Worm (Caenorhabditis elegans) whole organism, L1 larva: Measurements from ENCODE around the gene K08H10.10.

Experiments
- C16A3.4 ChIP-seq: fragments of 150-350 bp; optimal IDR thresholded peaks from 2 replicates; lab custom pipeline; 2014; ENCODE audit warnings: missing biosample characterization, missing genetic modification characterization
- F16B12.6 ChIP-seq: fragments of 150-350 bp; optimal IDR thresholded peaks from 2 replicates; lab custom pipeline; 2014; ENCODE audit warnings: missing biosample characterization, missing genetic modification characterization
- aly-2 ChIP-seq: fragments of 150-350 bp; optimal IDR thresholded peaks from 2 replicates; lab custom pipeline; 2014; ENCODE audit warnings: missing biosample characterization, missing genetic modification characterization
- ceh-8 ChIP-seq: fragments of 200-800 bp; sonication (Bioruptor generic); optimal IDR thresholded peaks from 2 replicates; lab custom pipeline; 2018; ENCODE audit warnings: mild to moderate bottlenecking, missing genetic modification characterization, moderate library complexity, missing compliant biosample characterization
- ceh-82 ChIP-seq, 3 experiments: fragments of 150-350 bp in 1 of 3; sonication (generic microtip) in 2 of 3; optimal IDR thresholded peaks; 2 replicates each; lab custom pipeline; 2014 to 2017; ENCODE audit warnings: missing biosample characterization in 3 of 3, missing genetic modification characterization in 3 of 3
- ceh-88 ChIP-seq: fragments of 200-800 bp; sonication (Bioruptor generic); IDR thresholded peaks from 2 replicates; pipeline ENCODE4 v1.3.6; 2022; ENCODE audit warnings: missing genetic modification characterization, missing compliant biosample characterization
- ceh-90 ChIP-seq: sonication (generic microtip); optimal IDR thresholded peaks from 2 replicates; lab custom pipeline; 2016; ENCODE audit warnings: missing genetic modification characterization, missing compliant biosample characterization
- dpl-1 ChIP-seq, 3 experiments: fragments of 150-350 bp in 2 of 3; sonication (generic microtip) in 1 of 3; optimal IDR thresholded peaks; 2 replicates each; lab custom pipeline; 2014 to 2017; ENCODE audit warnings: missing biosample characterization in 3 of 3, missing genetic modification characterization in 3 of 3, missing genetic modification reagents in 3 of 3
- dsc-1 ChIP-seq: sonication (generic microtip); optimal IDR thresholded peaks from 2 replicates; lab custom pipeline; 2016; ENCODE audit warnings: mild to moderate bottlenecking, missing genetic modification characterization, missing compliant biosample characterization
- elt-2 ChIP-seq: sonication (generic microtip); optimal IDR thresholded peaks from 2 replicates; lab custom pipeline; 2016; ENCODE audit warnings: missing genetic modification characterization, mild to moderate bottlenecking, inconsistent platforms, missing compliant biosample characterization, missing genetic modification reagents
- ets-5 ChIP-seq: fragments of 200-800 bp; sonication (Bioruptor generic); IDR thresholded peaks from 2 replicates; pipeline ENCODE4 v1.3.6; 2022; ENCODE audit warnings: missing genetic modification characterization, missing compliant biosample characterization
- fkh-10 ChIP-seq: sonication (generic microtip); optimal IDR thresholded peaks from 2 replicates; lab custom pipeline; 2017; ENCODE audit warnings: missing biosample characterization, missing genetic modification reagents, missing genetic modification characterization
- fkh-8 ChIP-seq: sonication (generic microtip); optimal IDR thresholded peaks from 2 replicates; lab custom pipeline; 2016; ENCODE audit warnings: mild to moderate bottlenecking, missing genetic modification characterization, missing compliant biosample characterization
- grh-1 ChIP-seq: fragments of 200-800 bp; sonication (Bioruptor generic); IDR thresholded peaks from 2 replicates; pipeline ENCODE4 v1.3.6; 2022; ENCODE audit warnings: missing genetic modification reagents, missing genetic modification characterization, missing compliant biosample characterization
- isw-1 ChIP-seq: fragments of 200-800 bp; sonication (Bioruptor generic); IDR thresholded peaks from 2 replicates; pipeline ENCODE4 v1.3.6; 2022; ENCODE audit warnings: missing genetic modification characterization, missing compliant biosample characterization
- lin-13 ChIP-seq: fragments of 150-350 bp; optimal IDR thresholded peaks from 2 replicates; lab custom pipeline; 2014; ENCODE audit warnings: missing biosample characterization, missing genetic modification reagents, missing genetic modification characterization
- lin-14 ChIP-seq: fragments of 200-800 bp; sonication (Bioruptor generic); optimal IDR thresholded peaks from 2 replicates; lab custom pipeline; 2018; ENCODE audit warnings: mild to moderate bottlenecking, missing genetic modification characterization, moderate library complexity, missing compliant biosample characterization
- lir-3 ChIP-seq: sonication (generic microtip); optimal IDR thresholded peaks from 2 replicates; lab custom pipeline; 2016; ENCODE audit warnings: mild to moderate bottlenecking, missing genetic modification characterization, moderate library complexity, missing compliant biosample characterization; ENCODE audit not compliant: poor library complexity
- lsy-2 ChIP-seq, 2 experiments: fragments of 150-350 bp; optimal IDR thresholded peaks; 2 replicates each; lab custom pipeline; 2014; ENCODE audit warnings: missing biosample characterization in 2 of 2, missing genetic modification characterization in 2 of 2
- mab-9 ChIP-seq: fragments of 200-800 bp; sonication (Bioruptor generic); IDR thresholded peaks from 2 replicates; pipeline ENCODE4 v1.3.6; 2022; ENCODE audit warnings: missing genetic modification reagents, missing genetic modification characterization, missing compliant biosample characterization
- mef-2 ChIP-seq: fragments of 150-350 bp; optimal IDR thresholded peaks from 2 replicates; lab custom pipeline; 2014; ENCODE audit warnings: missing biosample characterization, missing genetic modification characterization
- mep-1 ChIP-seq: fragments of 150-350 bp; optimal IDR thresholded peaks from 2 replicates; lab custom pipeline; 2014; ENCODE audit warnings: missing biosample characterization, missing genetic modification characterization
- nhr-19 ChIP-seq: fragments of 200-800 bp; sonication (Bioruptor generic); conservative IDR thresholded peaks from 2 replicates; pipeline ENCODE4 v1.3.6; 2022; ENCODE audit warnings: missing genetic modification characterization, missing compliant biosample characterization
- nhr-237 ChIP-seq: fragments of 150-350 bp; optimal IDR thresholded peaks from 2 replicates; lab custom pipeline; 2014; ENCODE audit warnings: missing biosample characterization, missing genetic modification characterization
- nhr-28 ChIP-seq: fragments of 150-350 bp; optimal IDR thresholded peaks from 2 replicates; lab custom pipeline; 2014; ENCODE audit warnings: missing biosample characterization, missing genetic modification characterization
- nhr-47 ChIP-seq: sonication (generic microtip); optimal IDR thresholded peaks from 2 replicates; lab custom pipeline; 2016; ENCODE audit warnings: mild to moderate bottlenecking, missing genetic modification characterization, moderate library complexity, missing compliant biosample characterization
- nhr-71 ChIP-seq: sonication (generic microtip); optimal IDR thresholded peaks from 2 replicates; lab custom pipeline; 2016; ENCODE audit warnings: mild to moderate bottlenecking, missing genetic modification characterization, moderate library complexity, missing compliant biosample characterization
- nhr-77 ChIP-seq: fragments of 150-350 bp; optimal IDR thresholded peaks from 2 replicates; lab custom pipeline; 2014; ENCODE audit warnings: missing biosample characterization, missing genetic modification characterization
- nhr-90 ChIP-seq: sonication (generic microtip); optimal IDR thresholded peaks from 2 replicates; lab custom pipeline; 2016; ENCODE audit warnings: mild to moderate bottlenecking, missing genetic modification characterization, missing compliant biosample characterization; ENCODE audit not compliant: poor library complexity
- pag-3 ChIP-seq: sonication (generic microtip); optimal IDR thresholded peaks from 2 replicates; lab custom pipeline; 2017; ENCODE audit warnings: missing genetic modification characterization, mild to moderate bottlenecking, missing compliant biosample characterization, antibody characterized with exemption, borderline replicate concordance; ENCODE audit not compliant: insufficient read depth
- pqm-1 ChIP-seq: sonication (generic microtip); optimal IDR thresholded peaks from 3 replicates; lab custom pipeline; 2017; ENCODE audit warnings: missing biosample characterization, missing genetic modification characterization
- rnt-1 ChIP-seq: sonication (generic microtip); optimal IDR thresholded peaks from 2 replicates; lab custom pipeline; 2016; ENCODE audit warnings: mild to moderate bottlenecking, missing genetic modification characterization, moderate library complexity, missing compliant biosample characterization
- skn-1 ChIP-seq: fragments of 150-350 bp; optimal IDR thresholded peaks from 2 replicates; lab custom pipeline; 2014; ENCODE audit warnings: missing biosample characterization, missing genetic modification characterization
- snu-23 ChIP-seq: sonication (generic microtip); optimal IDR thresholded peaks from 2 replicates; lab custom pipeline; 2016; ENCODE audit warnings: missing genetic modification characterization, missing compliant biosample characterization
- sptf-1 ChIP-seq: fragments of 150-350 bp; optimal IDR thresholded peaks from 2 replicates; lab custom pipeline; 2014; ENCODE audit warnings: missing biosample characterization, missing genetic modification characterization
- swsn-7 ChIP-seq: sonication (generic microtip); optimal IDR thresholded peaks from 2 replicates; lab custom pipeline; 2016; ENCODE audit warnings: missing genetic modification characterization, missing compliant biosample characterization
- tbx-2 ChIP-seq: sonication (generic microtip); optimal IDR thresholded peaks from 2 replicates; lab custom pipeline; 2016; ENCODE audit warnings: missing genetic modification characterization, missing compliant biosample characterization
- tlp-1 ChIP-seq: fragments of 150-350 bp; optimal IDR thresholded peaks from 2 replicates; lab custom pipeline; 2014; ENCODE audit warnings: missing biosample characterization, missing genetic modification characterization
- unc-86 ChIP-seq: sonication (generic microtip); optimal IDR thresholded peaks from 2 replicates; lab custom pipeline; 2016; ENCODE audit warnings: missing genetic modification characterization, missing compliant biosample characterization
- xbp-1 ChIP-seq: sonication (generic microtip); optimal IDR thresholded peaks from 2 replicates; lab custom pipeline; 2016; ENCODE audit warnings: missing genetic modification characterization, missing compliant biosample characterization
- zag-1 ChIP-seq: fragments of 150-350 bp; optimal IDR thresholded peaks from 2 replicates; lab custom pipeline; 2014; ENCODE audit warnings: missing biosample characterization, missing genetic modification characterization
- ztf-11 ChIP-seq, 2 experiments: sonication (generic microtip); optimal IDR thresholded peaks; 2 replicates each; lab custom pipeline; 2016 to 2017; ENCODE audit warnings: missing genetic modification characterization in 2 of 2, missing biosample characterization in 1 of 2, missing compliant biosample characterization in 1 of 2
- ztf-4 ChIP-seq: fragments of 150-350 bp; optimal IDR thresholded peaks from 2 replicates; lab custom pipeline; 2014; ENCODE audit warnings: missing biosample characterization, missing genetic modification characterization

Gene K08H10.10

DNA sequence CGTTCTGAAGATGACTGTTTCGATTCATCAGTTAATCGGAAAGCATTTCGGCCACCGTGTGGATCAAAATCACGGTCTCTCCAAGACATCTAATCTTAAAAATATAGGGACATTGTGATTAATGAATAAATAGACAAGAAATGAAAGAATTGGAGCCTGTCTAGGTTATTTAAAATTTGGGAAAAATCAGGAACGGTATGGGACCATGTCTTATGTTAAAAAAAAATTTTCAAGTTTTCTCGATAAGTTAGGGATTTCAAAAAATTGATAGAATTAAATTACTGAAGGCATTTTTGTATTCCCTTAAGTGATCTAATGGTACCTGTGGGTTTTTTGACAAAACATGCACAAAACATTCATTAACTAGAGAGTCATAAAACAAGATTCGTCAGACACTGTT lies 24.7 kb upstream of the K08H10.10 start, which contains the start of gene unc-41:
Gene unc-41, minus strand, starts transcription at position 101 of the 400 bp plus-strand sequence.
- TF ChIP-seq mef-2 (tag; lab: Kevin White, UChicago) (no peak), pqm-1 (tag; lab: Kevin White, UChicago) (no peak), ets-5 (GFP tag; lab: Robert Waterston, UW) (no peak), ceh-90 (tag; lab: Kevin White, UChicago) (no peak), aly-2 (tag; lab: Kevin White, UChicago) (no peak), skn-1 (no peak), snu-23 (GFP tag; lab: Kevin White, UChicago) (no peak), nhr-237 (no peak), isw-1 (GFP tag; lab: Robert Waterston, UW) (no peak)

- no peak for TF ChIP-seq nhr-28 (tag; lab: Kevin White, UChicago)
- TF ChIP-seq zag-1 (tag; lab: Kevin White, UChicago): no peak
- no peak for TF ChIP-seq ztf-4
- peak; percentile 18 for TF ChIP-seq lin-14 (GFP tag; lab: Kevin White, UChicago)
- TF ChIP-seq, all 84 proteins: peak for 1
These were observed 23.6 kb upstream of the K08H10.10 start for ce11 chrV:9977211-9977610.

ce11 chrV:9978425-9978824 lies 22.4 kb upstream of the K08H10.10 start:
- TF ChIP-seq nhr-47 (tag; lab: Kevin White, UChicago): peak; percentile 12
- TF ChIP-seq fkh-10 (GFP tag; lab: Kevin White, UChicago): peak; percentile 32
- TF ChIP-seq nhr-71: peak; percentile 19
- TF ChIP-seq sptf-1 (tag; lab: Kevin White, UChicago): no peak
- no peak for TF ChIP-seq pag-3 (tag; lab: Kevin White, UChicago)
- peak in 1 of 2 experiments; percentile 9 for TF ChIP-seq lsy-2 (tag; optimal IDR thresholded peaks at IDR 0.05; lab: Kevin White, UChicago)
- peak; percentile 50 for TF ChIP-seq fkh-8 (tag; lab: Kevin White, UChicago)
- TF ChIP-seq tlp-1 (tag; lab: Kevin White, UChicago): no peak
- TF ChIP-seq mep-1: peak; percentile 26
- peak; percentile 33 for TF ChIP-seq unc-86 (tag; lab: Kevin White, UChicago)
- TF ChIP-seq lin-14 (GFP tag; lab: Kevin White, UChicago): peak; percentile 83
- TF ChIP-seq ceh-82 (tag; optimal IDR thresholded peaks at IDR 0.05; lab: Kevin White, UChicago): peak in 1 of 3 experiments; percentile 51
- TF ChIP-seq snu-23 (GFP tag; lab: Kevin White, UChicago): peak; percentile 11
- peak; percentile 19 for TF ChIP-seq swsn-7 (tag; lab: Kevin White, UChicago)

- TF ChIP-seq lin-13 (peak; percentile 16), ztf-11 (tag; optimal IDR thresholded peaks at IDR 0.05; lab: Kevin White, UChicago) (peak in 1 of 2 experiments; percentile 64), lir-3 (tag; lab: Kevin White, UChicago) (peak; percentile 64), unc-86 (tag; lab: Kevin White, UChicago) (peak; percentile 64), swsn-7 (tag; lab: Kevin White, UChicago) (peak; percentile 78), grh-1 (GFP tag; lab: Robert Waterston, UW) (peak; percentile 78), snu-23 (GFP tag; lab: Kevin White, UChicago) (peak; percentile 82), ceh-82 (tag; optimal IDR thresholded peaks at IDR 0.05; lab: Kevin White, UChicago) (peak in 2 of 3 experiments; percentile 39 to 42), dsc-1 (tag; lab: Kevin White, UChicago) (peak; percentile 24), nhr-77 (tag; lab: Kevin White, UChicago) (peak; percentile 24), tbx-2 (tag; lab: Kevin White, UChicago) (peak; percentile 72), C16A3.4 (peak; percentile 45), F16B12.6 (tag; lab: Kevin White, UChicago) (peak; percentile 84), nhr-47 (tag; lab: Kevin White, UChicago) (peak; percentile 84), rnt-1 (tag; lab: Kevin White, UChicago) (peak; percentile 43), dpl-1 (GFP tag; optimal IDR thresholded peaks at IDR 0.05; lab: Kevin White, UChicago) (peak; percentile 5 to 65 (median 49)), skn-1 (peak; percentile 3), mab-9 (GFP tag; lab: Robert Waterston, UW) (peak; percentile 52), nhr-71 (peak; percentile 81), nhr-19 (GFP tag; lab: Robert Waterston, UW) (peak; percentile 81), xbp-1 (peak; percentile 75), nhr-90 (tag; lab: Kevin White, UChicago) (peak; percentile 87), isw-1 (GFP tag; lab: Robert Waterston, UW) (peak; percentile 48), mep-1 (peak; percentile 59), ceh-88 (GFP tag; lab: Robert Waterston, UW) (peak; percentile 55), lin-14 (GFP tag; lab: Kevin White, UChicago) (peak; percentile 63), ceh-8 (GFP tag; lab: Kevin White, UChicago) (peak; percentile 13), elt-2 (tag; lab: Kevin White, UChicago) (peak; percentile 32)
These were observed 20.0 kb upstream of the K08H10.10 start, which contains the start of the genes ruvb-1 and tofu-1 for ce11 chrV:9980731-9981483. TSS of gene ruvb-1 (minus strand) at chrV:9980802. TSS of gene tofu-1 (plus strand) at chrV:9981147.
